Worm (Caenorhabditis elegans): ENCODE results near the gene C28D4.4.

Gene C28D4.4

DNA sequence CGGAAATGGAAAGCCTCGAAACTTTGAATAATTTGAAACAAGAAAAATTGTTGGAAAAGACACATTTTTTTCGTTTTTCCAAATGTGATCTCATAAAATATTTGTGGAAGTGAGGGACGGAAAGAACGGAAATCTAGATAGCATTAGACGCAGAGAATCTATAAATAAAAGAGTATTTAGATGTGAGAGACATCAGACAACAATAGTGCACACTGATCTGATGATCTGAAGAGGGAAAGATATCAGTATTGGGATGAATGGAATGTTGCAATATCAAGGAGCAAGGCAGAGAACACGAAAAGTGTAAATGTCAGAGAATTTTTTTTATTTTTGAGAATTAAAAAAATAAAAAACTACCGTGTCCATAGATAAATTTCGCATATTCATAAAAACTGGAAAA lies 9.9 kb downstream of the C28D4.4 start:
- TF ChIP-seq sea-1 (GFP tag; conservative IDR thresholded peaks at IDR 0.05): no peak
- no peak for TF ChIP-seq aly-1 (tag; optimal IDR thresholded peaks at IDR 0.05)
- no peak for TF ChIP-seq hmg-4 (GFP tag; optimal IDR thresholded peaks at IDR 0.05)
- TF ChIP-seq F13C5.2 (tag; optimal IDR thresholded peaks at IDR 0.05): no peak
- TF ChIP-seq scrt-1 (GFP tag; IDR thresholded peaks at IDR 0.05): no peak
- no peak for TF ChIP-seq pes-1 (GFP tag; IDR thresholded peaks at IDR 0.05)
- no peak for TF ChIP-seq B0310.2 (tag; optimal IDR thresholded peaks at IDR 0.05)
- TF ChIP-seq tbx-11 (GFP tag; IDR thresholded peaks at IDR 0.05): no peak
- no peak for TF ChIP-seq ama-1 (optimal IDR thresholded peaks at IDR 0.05)
- no peak for TF ChIP-seq ceh-36 (tag; optimal IDR thresholded peaks at IDR 0.05)
- TF ChIP-seq flt-1 (GFP tag; IDR thresholded peaks at IDR 0.05): no peak
- no peak for TF ChIP-seq tbx-37 (GFP tag; conservative IDR thresholded peaks at IDR 0.05)
- no peak for TF ChIP-seq hnd-1 (tag; optimal IDR thresholded peaks at IDR 0.05)

ce11 chrIV:9733904-9734303 lies 10.9 kb downstream of the C28D4.4 start:
- no peak for TF ChIP-seq sea-1 (GFP tag; conservative IDR thresholded peaks at IDR 0.05)

DNA sequence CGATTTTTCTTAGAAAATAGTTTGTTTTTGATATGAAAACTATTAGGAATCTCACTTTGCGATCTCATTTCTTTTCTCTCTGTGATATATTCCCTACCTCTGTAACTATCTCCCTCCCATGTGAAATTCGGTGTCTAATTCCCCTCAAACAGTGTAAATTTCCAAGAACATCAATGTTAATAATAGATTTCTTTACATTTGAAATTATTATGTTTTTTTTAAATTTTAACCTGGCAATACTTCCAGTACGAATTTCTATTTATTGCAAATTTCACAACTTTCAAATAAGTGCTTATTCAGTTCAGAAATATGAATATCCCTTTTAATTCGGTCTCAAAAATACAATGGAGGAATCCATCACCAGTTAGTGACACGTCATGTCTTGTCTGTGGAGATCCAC lies 16.4 kb downstream of the C28D4.4 start, which contains the start of gene nhr-100:
Gene nhr-100 (plus strand): TSS at position 301 of the 400 bp plus-strand sequence.
- no peak for TF ChIP-seq hnd-1 (tag; optimal IDR thresholded peaks at IDR 0.05)
- no peak for TF ChIP-seq F13C5.2 (tag; optimal IDR thresholded peaks at IDR 0.05)
- TF ChIP-seq flt-1 (GFP tag; IDR thresholded peaks at IDR 0.05): no peak
- TF ChIP-seq tbx-11 (GFP tag; IDR thresholded peaks at IDR 0.05): no peak
- TF ChIP-seq tra-4 (tag; optimal IDR thresholded peaks at IDR 0.05): no peak
- TF ChIP-seq hmg-4 (GFP tag; optimal IDR thresholded peaks at IDR 0.05): no peak
- no peak for TF ChIP-seq ets-7 (tag; optimal IDR thresholded peaks at IDR 0.05)

DNA sequence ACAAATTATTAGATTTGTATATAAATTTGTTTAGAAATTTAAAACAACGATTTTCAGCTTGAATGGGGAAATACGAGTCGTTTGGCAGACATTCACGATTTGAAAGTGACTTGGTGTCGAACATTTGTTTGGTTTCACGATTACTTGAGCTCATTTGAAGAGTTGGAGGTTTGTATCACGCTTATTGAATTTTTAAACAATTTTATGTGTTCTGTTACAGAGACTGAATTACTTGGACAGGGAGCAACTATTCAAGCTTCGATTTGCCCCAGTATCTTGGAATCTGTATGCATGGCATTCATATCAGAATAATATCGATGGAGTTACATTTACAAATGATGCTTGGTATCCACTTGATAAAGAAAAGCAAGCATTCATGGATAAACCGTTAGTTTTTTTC lies 17.6 kb downstream of the C28D4.4 start:
- TF ChIP-seq ets-7 (tag; optimal IDR thresholded peaks at IDR 0.05): no peak
- TF ChIP-seq hmbx-1 (tag; optimal IDR thresholded peaks at IDR 0.05): no peak
- no peak for TF ChIP-seq ceh-13 (GFP tag; optimal IDR thresholded peaks at IDR 0.05)
- TF ChIP-seq ceh-36 (tag; optimal IDR thresholded peaks at IDR 0.05): no peak
- no peak for TF ChIP-seq flt-1 (GFP tag; IDR thresholded peaks at IDR 0.05)
- no peak for TF ChIP-seq hnd-1 (tag; optimal IDR thresholded peaks at IDR 0.05)
- no peak for TF ChIP-seq pes-1 (GFP tag; IDR thresholded peaks at IDR 0.05)
- no peak for TF ChIP-seq tbx-37 (GFP tag; conservative IDR thresholded peaks at IDR 0.05)
- no peak for TF ChIP-seq scrt-1 (GFP tag; IDR thresholded peaks at IDR 0.05)
- no peak for TF ChIP-seq tbx-11 (GFP tag; IDR thresholded peaks at IDR 0.05)
- no peak for TF ChIP-seq hmg-4 (GFP tag; optimal IDR thresholded peaks at IDR 0.05)
- no peak for TF ChIP-seq tra-4 (tag; optimal IDR thresholded peaks at IDR 0.05)
- no peak for TF ChIP-seq B0310.2 (tag; optimal IDR thresholded peaks at IDR 0.05)
- no peak for TF ChIP-seq aly-1 (tag; optimal IDR thresholded peaks at IDR 0.05)
- TF ChIP-seq sea-1 (GFP tag; conservative IDR thresholded peaks at IDR 0.05): no peak
- TF ChIP-seq ama-1 (optimal IDR thresholded peaks at IDR 0.05): no peak
- TF ChIP-seq F13C5.2 (tag; optimal IDR thresholded peaks at IDR 0.05): no peak

- TF ChIP-seq tbx-37 (GFP tag; conservative IDR thresholded peaks at IDR 0.05): no peak
- TF ChIP-seq tra-4 (tag; optimal IDR thresholded peaks at IDR 0.05): no peak
- no peak for TF ChIP-seq scrt-1 (GFP tag; IDR thresholded peaks at IDR 0.05)
- TF ChIP-seq ama-1 (optimal IDR thresholded peaks at IDR 0.05): no peak
- no peak for TF ChIP-seq ceh-36 (tag; optimal IDR thresholded peaks at IDR 0.05)
- no peak for TF ChIP-seq F13C5.2 (tag; optimal IDR thresholded peaks at IDR 0.05)
- TF ChIP-seq tbx-11 (GFP tag; IDR thresholded peaks at IDR 0.05): no peak
- no peak for TF ChIP-seq hnd-1 (tag; optimal IDR thresholded peaks at IDR 0.05)
- TF ChIP-seq ceh-13 (GFP tag; optimal IDR thresholded peaks at IDR 0.05): no peak
Observed at ce11 chrIV:9725468-9725985, 19.3 kb downstream of the C28D4.4 start.

DNA sequence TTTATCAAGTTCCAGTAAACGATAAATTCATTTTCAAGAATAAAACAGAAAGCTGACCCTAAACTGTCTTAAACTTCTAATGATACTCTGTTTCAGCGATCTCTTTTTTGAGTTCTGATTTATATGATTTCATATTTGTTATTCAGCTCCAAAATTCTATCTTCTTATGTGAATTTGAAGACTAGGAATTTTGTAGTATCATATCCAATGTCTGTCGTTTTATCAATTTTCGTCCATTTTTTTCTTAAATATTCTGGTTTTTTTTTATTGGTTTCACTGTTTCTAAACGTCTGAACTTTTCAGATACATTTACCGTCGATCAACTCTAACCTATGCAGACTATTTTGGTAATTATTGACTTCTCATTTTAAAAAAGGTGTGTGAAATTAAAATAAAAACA lies 19.9 kb downstream of the C28D4.4 start, which contains the start of the genes nhr-138 and C28D4.18:
Gene nhr-138 (plus strand): TSS at position 304 of the 400 bp plus-strand sequence.
Gene C28D4.18 (plus strand): TSS at position 333 of the 400 bp plus-strand sequence.
- no peak for TF ChIP-seq pes-1 (GFP tag; IDR thresholded peaks at IDR 0.05)
- no peak for TF ChIP-seq ceh-13 (GFP tag; optimal IDR thresholded peaks at IDR 0.05)
- TF ChIP-seq F13C5.2 (tag; optimal IDR thresholded peaks at IDR 0.05): no peak
- TF ChIP-seq flt-1 (GFP tag; IDR thresholded peaks at IDR 0.05): no peak
- no peak for TF ChIP-seq scrt-1 (GFP tag; IDR thresholded peaks at IDR 0.05)
- TF ChIP-seq tra-4 (tag; optimal IDR thresholded peaks at IDR 0.05): no peak
- TF ChIP-seq ets-7 (tag; optimal IDR thresholded peaks at IDR 0.05): no peak
- no peak for TF ChIP-seq B0310.2 (tag; optimal IDR thresholded peaks at IDR 0.05)
- no peak for TF ChIP-seq ama-1 (optimal IDR thresholded peaks at IDR 0.05)
- no peak for TF ChIP-seq sea-1 (GFP tag; conservative IDR thresholded peaks at IDR 0.05)
- TF ChIP-seq hmbx-1 (tag; optimal IDR thresholded peaks at IDR 0.05): no peak
- TF ChIP-seq aly-1 (tag; optimal IDR thresholded peaks at IDR 0.05): no peak
- no peak for TF ChIP-seq tbx-11 (GFP tag; IDR thresholded peaks at IDR 0.05)
- TF ChIP-seq hnd-1 (tag; optimal IDR thresholded peaks at IDR 0.05): no peak
- no peak for TF ChIP-seq ceh-36 (tag; optimal IDR thresholded peaks at IDR 0.05)
- TF ChIP-seq hmg-4 (GFP tag; optimal IDR thresholded peaks at IDR 0.05): no peak
- TF ChIP-seq tbx-37 (GFP tag; conservative IDR thresholded peaks at IDR 0.05): no peak

- no peak for TF ChIP-seq aly-1 (tag; optimal IDR thresholded peaks at IDR 0.05)
- TF ChIP-seq ama-1 (optimal IDR thresholded peaks at IDR 0.05): no peak
- no peak for TF ChIP-seq B0310.2 (tag; optimal IDR thresholded peaks at IDR 0.05)
- no peak for TF ChIP-seq flt-1 (GFP tag; IDR thresholded peaks at IDR 0.05)
- TF ChIP-seq hnd-1 (tag; optimal IDR thresholded peaks at IDR 0.05): no peak
- no peak for TF ChIP-seq hmg-4 (GFP tag; optimal IDR thresholded peaks at IDR 0.05)
- no peak for TF ChIP-seq sea-1 (GFP tag; conservative IDR thresholded peaks at IDR 0.05)
- TF ChIP-seq ets-7 (tag; optimal IDR thresholded peaks at IDR 0.05): no peak
- TF ChIP-seq tra-4 (tag; optimal IDR thresholded peaks at IDR 0.05): no peak
- TF ChIP-seq hmbx-1 (tag; optimal IDR thresholded peaks at IDR 0.05): no peak
- TF ChIP-seq tbx-11 (GFP tag; IDR thresholded peaks at IDR 0.05): no peak
- no peak for TF ChIP-seq pes-1 (GFP tag; IDR thresholded peaks at IDR 0.05)
- no peak for TF ChIP-seq ceh-13 (GFP tag; optimal IDR thresholded peaks at IDR 0.05)
- TF ChIP-seq ceh-36 (tag; optimal IDR thresholded peaks at IDR 0.05): no peak
Observed at ce11 chrIV:9723185-9723584, 21.6 kb downstream of the C28D4.4 start.
